Comparison of ENCODE assay signal across 2 fruit fly cellular contexts in the genomic region with DNA sequence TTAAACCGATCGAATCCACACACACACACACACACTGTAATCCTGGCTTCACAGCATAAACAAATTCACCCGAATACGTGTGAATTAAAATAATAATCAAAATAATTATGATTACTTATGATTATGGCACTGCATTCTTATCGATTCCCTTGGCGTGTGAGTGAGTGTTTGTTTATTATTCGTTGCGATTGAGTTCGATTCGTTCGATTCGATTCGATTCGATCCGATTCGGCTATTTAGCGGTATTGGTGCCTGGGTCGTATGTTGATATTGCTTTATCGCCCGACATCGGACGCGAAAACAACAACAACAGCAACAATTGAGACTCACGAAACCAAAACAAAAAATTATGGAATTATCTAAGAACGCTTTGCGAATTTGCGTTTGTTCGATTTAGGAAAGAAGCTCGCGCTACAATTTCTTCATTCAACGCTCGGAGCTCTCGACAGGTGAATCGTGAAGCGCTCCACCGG.
TF ChIP-seq lines count a peak whose summit lies in the region.

TSS of gene CG6067 (plus strand) at position 423 of the 473 bp plus-strand sequence.

- no peak for TF ChIP-seq CTCF in whole organism, embryonic (GFP tag; optimal IDR thresholded peaks at IDR 0.05; lab: Kevin White, UChicago)

TF ChIP-seq in whole organism, embryonic, 481 proteins besides CTCF, POLR2A, EP300 and RAD21:
- TF ChIP-seq Pdp1 (GFP tag; optimal IDR thresholded peaks at IDR 0.05; lab: Kevin White, UChicago) (peak in 1 of 2 experiments; percentile 15), grn (GFP tag; optimal IDR thresholded peaks at IDR 0.05; lab: Kevin White, UChicago) (peak; percentile 14), CG34376 (GFP tag; optimal IDR thresholded peaks at IDR 0.05; lab: Kevin White, UChicago) (peak; percentile 34), CG4424 (GFP tag; optimal IDR thresholded peaks at IDR 0.05; lab: Kevin White, UChicago) (no peak), exex (tag; optimal IDR thresholded peaks at IDR 0.05; lab: Kevin White, UChicago) (peak; percentile 85), Deaf1 (tag; optimal IDR thresholded peaks at IDR 0.05; lab: Kevin White, UChicago) (peak; percentile 67), CG10431 (GFP tag; optimal IDR thresholded peaks at IDR 0.05; lab: Kevin White, UChicago) (no peak), Mes4 (GFP tag; optimal IDR thresholded peaks at IDR 0.05; lab: Kevin White, UChicago) (no peak), fd64A (GFP tag; optimal IDR thresholded peaks at IDR 0.05; lab: Kevin White, UChicago) (no peak), sug (tag; optimal IDR thresholded peaks at IDR 0.05; lab: Kevin White, UChicago) (peak; percentile 1), Dp (GFP tag; optimal IDR thresholded peaks at IDR 0.05; lab: Kevin White, UChicago) (no peak), CG7928 (GFP tag; optimal IDR thresholded peaks at IDR 0.05; lab: Kevin White, UChicago) (no peak), chinmo (GFP tag; IDR thresholded peaks at IDR 0.05; lab: Robert Waterston, UW; ENCODE audit: partially characterized antibody) (0 out of 4 replicates have a peak, but pooled peaks have one; percentile 60)

TF ChIP-seq in whole organism, prepupa, 60 proteins besides CTCF, POLR2A, EP300 and RAD21:
- TF ChIP-seq acj6 (GFP tag; optimal IDR thresholded peaks at IDR 0.05; lab: Kevin White, UChicago) (no peak), vri (GFP tag; optimal IDR thresholded peaks at IDR 0.05; lab: Kevin White, UChicago) (peak; percentile 48)
